Worm (Caenorhabditis elegans) whole organism, L1 larva: ENCODE measurements around the gene R05G9R.1.

ENCODE experiments used
- C16A3.4 ChIP-seq: fragments of 150-350 bp; optimal IDR thresholded peaks from 2 replicates; lab custom pipeline; 2014; ENCODE audit warnings: missing biosample characterization, missing genetic modification characterization
- C34B4.2 ChIP-seq: sonication (generic microtip); optimal IDR thresholded peaks from 2 replicates; lab custom pipeline; 2017; ENCODE audit warnings: mild to moderate bottlenecking, missing genetic modification characterization, missing compliant biosample characterization
- F16B12.6 ChIP-seq: fragments of 150-350 bp; optimal IDR thresholded peaks from 2 replicates; lab custom pipeline; 2014; ENCODE audit warnings: missing biosample characterization, missing genetic modification characterization
- aha-1 ChIP-seq: fragments of 150-350 bp; optimal IDR thresholded peaks from 2 replicates; lab custom pipeline; 2014; ENCODE audit warnings: missing biosample characterization, missing genetic modification characterization
- alr-1 ChIP-seq: fragments of 200-800 bp; sonication (Bioruptor generic); optimal IDR thresholded peaks from 2 replicates; lab custom pipeline; 2018; ENCODE audit warnings: borderline replicate concordance, mild to moderate bottlenecking, missing genetic modification characterization, missing compliant biosample characterization
- aly-2 ChIP-seq: fragments of 150-350 bp; optimal IDR thresholded peaks from 2 replicates; lab custom pipeline; 2014; ENCODE audit warnings: missing biosample characterization, missing genetic modification characterization
- blmp-1 ChIP-seq: fragments of 150-350 bp; optimal IDR thresholded peaks from 2 replicates; lab custom pipeline; 2014; ENCODE audit warnings: missing biosample characterization, missing genetic modification characterization
- ceh-63 ChIP-seq: fragments of 200-800 bp; sonication (Bioruptor generic); optimal IDR thresholded peaks from 2 replicates; lab custom pipeline; 2018; ENCODE audit warnings: mild to moderate bottlenecking, missing genetic modification characterization, missing compliant biosample characterization
- ceh-88 ChIP-seq: fragments of 200-800 bp; sonication (Bioruptor generic); IDR thresholded peaks from 2 replicates; pipeline ENCODE4 v1.3.6; 2022; ENCODE audit warnings: missing genetic modification characterization, missing compliant biosample characterization
- ceh-90 ChIP-seq: sonication (generic microtip); optimal IDR thresholded peaks from 2 replicates; lab custom pipeline; 2016; ENCODE audit warnings: missing genetic modification characterization, missing compliant biosample characterization
- ces-1 ChIP-seq: fragments of 150-350 bp; optimal IDR thresholded peaks from 2 replicates; lab custom pipeline; 2014; ENCODE audit warnings: missing biosample characterization, missing genetic modification reagents, missing genetic modification characterization
- dpl-1 ChIP-seq, 3 experiments: fragments of 150-350 bp in 2 of 3; sonication (generic microtip) in 1 of 3; optimal IDR thresholded peaks; 2 replicates each; lab custom pipeline; 2014 to 2017; ENCODE audit warnings: missing biosample characterization in 3 of 3, missing genetic modification characterization in 3 of 3, missing genetic modification reagents in 3 of 3
- dsc-1 ChIP-seq: sonication (generic microtip); optimal IDR thresholded peaks from 2 replicates; lab custom pipeline; 2016; ENCODE audit warnings: mild to moderate bottlenecking, missing genetic modification characterization, missing compliant biosample characterization
- efl-1 ChIP-seq, 4 experiments: fragments of 150-350 bp; optimal IDR thresholded peaks in 3 of 4; peaks in 1 of 4; 1 replicate in 1 of 4; 2 replicates in 3 of 4; lab custom pipeline; 2014; ENCODE audit warnings: missing biosample characterization in 2 of 4, missing genetic modification characterization in 2 of 4, missing genetic modification reagents in 2 of 4
- efl-3 ChIP-seq: fragments of 200-800 bp; sonication (Bioruptor generic); optimal IDR thresholded peaks from 2 replicates; lab custom pipeline; 2018; ENCODE audit warnings: mild to moderate bottlenecking, missing genetic modification characterization, missing compliant biosample characterization
- egl-13 ChIP-seq: sonication (generic microtip); optimal IDR thresholded peaks from 2 replicates; lab custom pipeline; 2016; ENCODE audit warnings: missing genotype, missing genetic modification reagents, missing genetic modification characterization, missing compliant biosample characterization
- egl-27 ChIP-seq, 2 experiments: fragments of 150-350 bp in 1 of 2; sonication (generic microtip); optimal IDR thresholded peaks; 3 replicates each; lab custom pipeline; 2017 to 2018; ENCODE audit warnings: missing biosample characterization in 2 of 2, missing genetic modification characterization in 2 of 2, missing genetic modification reagents in 2 of 2
- ets-5 ChIP-seq: fragments of 200-800 bp; sonication (Bioruptor generic); IDR thresholded peaks from 2 replicates; pipeline ENCODE4 v1.3.6; 2022; ENCODE audit warnings: missing genetic modification characterization, missing compliant biosample characterization
- fkh-4 ChIP-seq: sonication (generic microtip); optimal IDR thresholded peaks from 2 replicates; lab custom pipeline; 2016; ENCODE audit warnings: missing compliant biosample characterization, missing genetic modification characterization, borderline replicate concordance
- fos-1 ChIP-seq: fragments of 150-350 bp; optimal IDR thresholded peaks from 2 replicates; lab custom pipeline; 2014; ENCODE audit warnings: missing biosample characterization, missing genetic modification characterization
- grh-1 ChIP-seq: fragments of 200-800 bp; sonication (Bioruptor generic); IDR thresholded peaks from 2 replicates; pipeline ENCODE4 v1.3.6; 2022; ENCODE audit warnings: missing genetic modification reagents, missing genetic modification characterization, missing compliant biosample characterization
- hpl-2 ChIP-seq: fragments of 150-350 bp; optimal IDR thresholded peaks from 2 replicates; lab custom pipeline; 2014; ENCODE audit warnings: missing biosample characterization, missing genetic modification reagents, missing genetic modification characterization
- lin-15B ChIP-seq: fragments of 150-350 bp; sonication (generic microtip); optimal IDR thresholded peaks from 3 replicates; lab custom pipeline; 2014; ENCODE audit warnings: missing biosample characterization, missing genetic modification characterization
- lir-3 ChIP-seq: sonication (generic microtip); optimal IDR thresholded peaks from 2 replicates; lab custom pipeline; 2016; ENCODE audit warnings: mild to moderate bottlenecking, missing genetic modification characterization, moderate library complexity, missing compliant biosample characterization; ENCODE audit not compliant: poor library complexity
- lsy-2 ChIP-seq, 2 experiments: fragments of 150-350 bp; optimal IDR thresholded peaks; 2 replicates each; lab custom pipeline; 2014; ENCODE audit warnings: missing biosample characterization in 2 of 2, missing genetic modification characterization in 2 of 2
- mdl-1 ChIP-seq, 2 experiments: fragments of 150-350 bp; optimal IDR thresholded peaks; 2 replicates each; lab custom pipeline; 2014 to 2017; ENCODE audit warnings: missing biosample characterization in 2 of 2, missing genetic modification characterization in 2 of 2, inconsistent platforms in 1 of 2
- nhr-12 ChIP-seq: sonication (generic microtip); optimal IDR thresholded peaks from 2 replicates; lab custom pipeline; 2017; ENCODE audit warnings: missing biosample characterization, missing genetic modification characterization
- nhr-28 ChIP-seq: fragments of 150-350 bp; optimal IDR thresholded peaks from 2 replicates; lab custom pipeline; 2014; ENCODE audit warnings: missing biosample characterization, missing genetic modification characterization
- nhr-76 ChIP-seq: sonication (generic microtip); optimal IDR thresholded peaks from 2 replicates; lab custom pipeline; 2017; ENCODE audit warnings: missing biosample characterization, missing genetic modification characterization
- nhr-77 ChIP-seq: fragments of 150-350 bp; optimal IDR thresholded peaks from 2 replicates; lab custom pipeline; 2014; ENCODE audit warnings: missing biosample characterization, missing genetic modification characterization
- nhr-90 ChIP-seq: sonication (generic microtip); optimal IDR thresholded peaks from 2 replicates; lab custom pipeline; 2016; ENCODE audit warnings: mild to moderate bottlenecking, missing genetic modification characterization, missing compliant biosample characterization; ENCODE audit not compliant: poor library complexity
- pag-3 ChIP-seq: sonication (generic microtip); optimal IDR thresholded peaks from 2 replicates; lab custom pipeline; 2017; ENCODE audit warnings: missing genetic modification characterization, mild to moderate bottlenecking, missing compliant biosample characterization, antibody characterized with exemption, borderline replicate concordance; ENCODE audit not compliant: insufficient read depth
- pqm-1 ChIP-seq: sonication (generic microtip); optimal IDR thresholded peaks from 3 replicates; lab custom pipeline; 2017; ENCODE audit warnings: missing biosample characterization, missing genetic modification characterization
- skn-1 ChIP-seq: fragments of 150-350 bp; optimal IDR thresholded peaks from 2 replicates; lab custom pipeline; 2014; ENCODE audit warnings: missing biosample characterization, missing genetic modification characterization
- snpc-4 ChIP-seq: fragments of 150-350 bp; optimal IDR thresholded peaks from 2 replicates; lab custom pipeline; 2014; ENCODE audit warnings: missing biosample characterization, missing genetic modification characterization
- snu-23 ChIP-seq: sonication (generic microtip); optimal IDR thresholded peaks from 2 replicates; lab custom pipeline; 2016; ENCODE audit warnings: missing genetic modification characterization, missing compliant biosample characterization
- sox-4 ChIP-seq: sonication (generic microtip); optimal IDR thresholded peaks from 2 replicates; lab custom pipeline; 2016; ENCODE audit warnings: missing genetic modification characterization, missing compliant biosample characterization
- sptf-1 ChIP-seq: fragments of 150-350 bp; optimal IDR thresholded peaks from 2 replicates; lab custom pipeline; 2014; ENCODE audit warnings: missing biosample characterization, missing genetic modification characterization
- swsn-7 ChIP-seq: sonication (generic microtip); optimal IDR thresholded peaks from 2 replicates; lab custom pipeline; 2016; ENCODE audit warnings: missing genetic modification characterization, missing compliant biosample characterization
- tlp-1 ChIP-seq: fragments of 150-350 bp; optimal IDR thresholded peaks from 2 replicates; lab custom pipeline; 2014; ENCODE audit warnings: missing biosample characterization, missing genetic modification characterization
- unc-30 ChIP-seq: sonication (generic microtip); optimal IDR thresholded peaks from 2 replicates; lab custom pipeline; 2017; ENCODE audit warnings: missing biosample characterization, missing genetic modification characterization
- unc-62 ChIP-seq: fragments of 150-350 bp; optimal IDR thresholded peaks from 2 replicates; lab custom pipeline; 2014; ENCODE audit warnings: missing biosample characterization, missing genetic modification reagents, missing genetic modification characterization
- vab-15 ChIP-seq: sonication (generic microtip); optimal IDR thresholded peaks from 2 replicates; lab custom pipeline; 2017; ENCODE audit warnings: missing genotype, mild to moderate bottlenecking, missing genetic modification characterization, missing compliant biosample characterization
- zag-1 ChIP-seq: fragments of 150-350 bp; optimal IDR thresholded peaks from 2 replicates; lab custom pipeline; 2014; ENCODE audit warnings: missing biosample characterization, missing genetic modification characterization
- zip-4 ChIP-seq: fragments of 200-800 bp; sonication (Bioruptor generic); optimal IDR thresholded peaks from 2 replicates; lab custom pipeline; 2018; ENCODE audit warnings: mild to moderate bottlenecking, missing genetic modification characterization, moderate library complexity, missing compliant biosample characterization
- ztf-4 ChIP-seq: fragments of 150-350 bp; optimal IDR thresholded peaks from 2 replicates; lab custom pipeline; 2014; ENCODE audit warnings: missing biosample characterization, missing genetic modification characterization

The R05G9R.1 gene

ce11 chrII:6493709-6494326 is 20.0 kb downstream of the R05G9R.1 start:
- TF ChIP-seq unc-62 (GFP tag; lab: Kevin White, UChicago) (no peak), ztf-4 (tag; lab: Kevin White, UChicago) (peak; percentile 14), C34B4.2 (tag; lab: Kevin White, UChicago) (no peak), blmp-1 (peak; percentile 2)

ce11 chrII:6493139-6493538 is 20.7 kb downstream of the R05G9R.1 start:
- TF ChIP-seq lsy-2 (tag; optimal IDR thresholded peaks at IDR 0.05; lab: Kevin White, UChicago) (no peak), sox-4 (tag; lab: Kevin White, UChicago) (no peak), unc-30 (tag; lab: Kevin White, UChicago) (no peak), unc-62 (GFP tag; lab: Kevin White, UChicago) (no peak), snpc-4 (tag; lab: Kevin White, UChicago) (no peak), ceh-90 (tag; lab: Kevin White, UChicago) (no peak), hpl-2 (GFP tag; lab: Kevin White, UChicago) (no peak), nhr-90 (tag; lab: Kevin White, UChicago) (no peak), C16A3.4 (no peak)

- TF ChIP-seq nhr-76, result no peak
- TF ChIP-seq fkh-4 (tag; lab: Kevin White, UChicago), result no peak
- TF ChIP-seq pqm-1 (tag; lab: Kevin White, UChicago), result no peak
- TF ChIP-seq ets-5 (GFP tag; lab: Robert Waterston, UW), result no peak
- peak; percentile 26 for TF ChIP-seq egl-13 (tag; lab: Kevin White, UChicago)
- no peak for TF ChIP-seq vab-15 (tag; lab: Kevin White, UChicago)
- TF ChIP-seq sptf-1 (tag; lab: Kevin White, UChicago), result no peak
- no peak for TF ChIP-seq aly-2 (tag; lab: Kevin White, UChicago)
- TF ChIP-seq aha-1 (tag; lab: Kevin White, UChicago), result no peak
- TF ChIP-seq ceh-88 (GFP tag; lab: Robert Waterston, UW), result no peak
- TF ChIP-seq C16A3.4, result peak; percentile 12
- no peak for TF ChIP-seq nhr-12 (tag; lab: Kevin White, UChicago)
- TF ChIP-seq dsc-1, result peak; percentile 18
- no peak for TF ChIP-seq alr-1 (tag; lab: Kevin White, UChicago)
- peak; percentile 32 for TF ChIP-seq snu-23 (GFP tag; lab: Kevin White, UChicago)
- no peak for TF ChIP-seq pag-3 (tag; lab: Kevin White, UChicago)
- TF ChIP-seq tlp-1 (tag; lab: Kevin White, UChicago), result no peak
- TF ChIP-seq nhr-28 (tag; lab: Kevin White, UChicago), result no peak
- peak in 2 of 3 experiments; percentile 4 to 50 for TF ChIP-seq dpl-1 (GFP tag; optimal IDR thresholded peaks at IDR 0.05; lab: Kevin White, UChicago)
- no peak for TF ChIP-seq ces-1
- TF ChIP-seq swsn-7 (tag; lab: Kevin White, UChicago), result peak; percentile 49
- TF ChIP-seq egl-27 (tag; optimal IDR thresholded peaks at IDR 0.05; lab: Kevin White, UChicago), result no peak
- no peak for TF ChIP-seq fos-1
- no peak for TF ChIP-seq F16B12.6
- 0 out of 2 replicates have a peak, but pooled peaks have one; percentile 22 for TF ChIP-seq grh-1
- TF ChIP-seq skn-1 (tag; lab: Kevin White, UChicago), result no peak
- TF ChIP-seq zip-4 (GFP tag; lab: Kevin White, UChicago), result no peak
- no peak for TF ChIP-seq mdl-1 (tag; optimal IDR thresholded peaks at IDR 0.05; lab: Kevin White, UChicago)
- TF ChIP-seq unc-30 (tag; lab: Kevin White, UChicago), result no peak
- no peak for TF ChIP-seq ceh-63 (GFP tag; lab: Kevin White, UChicago)
- no peak for TF ChIP-seq blmp-1
- no peak for TF ChIP-seq lin-15B (tag; lab: Kevin White, UChicago)
- TF ChIP-seq zag-1 (tag; lab: Kevin White, UChicago), result no peak
- TF ChIP-seq lir-3 (tag; lab: Kevin White, UChicago), result no peak
- TF ChIP-seq efl-1 (optimal IDR thresholded peaks at IDR 0.05; lab: Kevin White, UChicago), result peak; percentile 38 to 55
- peak in 1 of 2 experiments; percentile 32 for TF ChIP-seq efl-1 (GFP tag; optimal IDR thresholded peaks at IDR 0.05 in 1 of 2; lab: Kevin White, UChicago)
- TF ChIP-seq hpl-2 (GFP tag; lab: Kevin White, UChicago), result no peak
- TF ChIP-seq efl-3, result no peak
- peak; percentile 54 for TF ChIP-seq nhr-77 (tag; lab: Kevin White, UChicago)
Measured at ce11 chrII:6491817-6492452, 21.9 kb downstream of the R05G9R.1 start, which contains the start of the genes T28D9.11 and T28D9.1. TSS of gene T28D9.11 (minus strand) at chrII:6491993. TSS of gene T28D9.1 (plus strand) at chrII:6492402.
